Worm (Caenorhabditis elegans) whole organism, mixed stage, embryonic: ENCODE measurements around the gene sdz-15.

Experiments used
- blmp-1 ChIP-seq: fragments of 150-350 bp; optimal IDR thresholded peaks from 2 replicates; lab custom pipeline; 2014; ENCODE audit warnings: missing biosample characterization, missing genetic modification characterization
- ceh-39 ChIP-seq: fragments of 150-350 bp; optimal IDR thresholded peaks from 2 replicates; lab custom pipeline; 2014; ENCODE audit warnings: missing biosample characterization, missing genetic modification characterization
- elt-1 ChIP-seq: sonication (generic microtip); optimal IDR thresholded peaks from 2 replicates; lab custom pipeline; 2017; ENCODE audit warnings: missing genetic modification characterization, mild to moderate bottlenecking, missing compliant biosample characterization, antibody characterized with exemption, moderate library complexity, borderline replicate concordance; ENCODE audit not compliant: insufficient read depth
- elt-3 ChIP-seq: fragments of 150-350 bp; optimal IDR thresholded peaks from 2 replicates; lab custom pipeline; 2014; ENCODE audit warnings: missing biosample characterization, missing genetic modification characterization
- lin-13 ChIP-seq: fragments of 150-350 bp; optimal IDR thresholded peaks from 2 replicates; lab custom pipeline; 2014; ENCODE audit warnings: missing biosample characterization, missing genetic modification characterization
- lsy-2 ChIP-seq: fragments of 150-350 bp; optimal IDR thresholded peaks from 2 replicates; lab custom pipeline; 2014; ENCODE audit warnings: missing biosample characterization, missing genetic modification characterization
- mep-1 ChIP-seq: fragments of 150-350 bp; optimal IDR thresholded peaks from 2 replicates; lab custom pipeline; 2017; ENCODE audit warnings: missing biosample characterization, missing genetic modification reagents, missing genetic modification characterization, inconsistent platforms
- nhr-12 ChIP-seq: fragments of 150-350 bp; optimal IDR thresholded peaks from 2 replicates; lab custom pipeline; 2014; ENCODE audit warnings: missing biosample characterization, missing genetic modification characterization
- nhr-2 ChIP-seq: fragments of 150-350 bp; optimal IDR thresholded peaks from 2 replicates; lab custom pipeline; 2014; ENCODE audit warnings: missing biosample characterization, missing genetic modification characterization
- nhr-237 ChIP-seq: fragments of 150-350 bp; optimal IDR thresholded peaks from 2 replicates; lab custom pipeline; 2014; ENCODE audit warnings: missing biosample characterization, missing genetic modification characterization
- nhr-76 ChIP-seq: sonication (generic microtip); optimal IDR thresholded peaks from 2 replicates; lab custom pipeline; 2017; ENCODE audit warnings: missing biosample characterization, missing genetic modification characterization
- snpc-4 ChIP-seq: fragments of 150-350 bp; optimal IDR thresholded peaks from 2 replicates; lab custom pipeline; 2014; ENCODE audit warnings: missing biosample characterization, missing genetic modification characterization

- TF ChIP-seq nhr-12 (tag; lab: Kevin White, UChicago), result no peak
- no peak for TF ChIP-seq nhr-2
- no peak for TF ChIP-seq lsy-2 (tag; lab: Kevin White, UChicago)
- TF ChIP-seq elt-1 (tag; lab: Kevin White, UChicago), result no peak
- no peak for TF ChIP-seq blmp-1 (tag; lab: Kevin White, UChicago)
- no peak for TF ChIP-seq elt-3 (tag; lab: Kevin White, UChicago)
- TF ChIP-seq ceh-39 (tag; lab: Kevin White, UChicago), result no peak
- no peak for TF ChIP-seq lin-13 (tag; lab: Kevin White, UChicago)
- no peak for TF ChIP-seq snpc-4 (tag; lab: Kevin White, UChicago)
- TF ChIP-seq mep-1 (tag; lab: Kevin White, UChicago), result no peak
- TF ChIP-seq nhr-237 (tag; lab: Kevin White, UChicago), result no peak
- no peak for TF ChIP-seq nhr-76
Measured at ce11 chrIII:6514673-6515072, 16.4 kb downstream of the sdz-15 start, which contains the start of gene acr-5.
